Worm (Caenorhabditis elegans): ENCODE results near the gene ndx-2.

Gene ndx-2

DNA sequence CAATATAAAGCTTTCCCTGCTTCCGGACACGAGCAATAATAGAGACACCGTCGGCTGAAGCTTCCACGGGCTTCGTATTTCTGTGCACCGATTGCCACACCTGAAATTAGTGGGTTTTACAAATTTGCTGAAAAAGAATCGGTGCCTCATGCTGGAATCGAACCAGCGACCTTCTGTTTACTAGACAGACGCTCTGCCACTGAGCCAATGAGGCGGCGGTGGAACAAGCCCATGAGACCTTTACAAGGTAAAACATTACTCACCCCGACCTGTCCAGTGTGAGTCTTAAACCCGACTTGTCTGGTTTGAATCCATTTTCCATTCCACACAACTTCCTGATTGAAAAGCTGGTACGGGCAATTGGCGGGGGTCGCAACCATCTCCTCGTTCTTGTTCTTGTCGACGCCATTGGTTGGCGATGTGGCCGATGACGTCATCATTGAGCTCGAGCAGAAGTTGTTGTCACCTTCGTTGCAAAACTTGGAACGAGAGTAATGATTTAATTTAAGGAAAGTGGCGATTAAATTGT is at the start of gene ndx-2:
ndx-2 (minus strand) TSS at position 479 of the 529 bp plus-strand sequence.
- TF ChIP-seq ceh-31 (tag; optimal IDR thresholded peaks at IDR 0.05) (no peak), ref-2 (tag; optimal IDR thresholded peaks at IDR 0.05) (no peak), tbx-7 (tag; optimal IDR thresholded peaks at IDR 0.05) (no peak), fkh-6 (tag; optimal IDR thresholded peaks at IDR 0.05) (no peak), Y22D7AL.16 (tag; optimal IDR thresholded peaks at IDR 0.05) (no peak), pax-1 (tag; optimal IDR thresholded peaks at IDR 0.05) (no peak), hlh-15 (tag; optimal IDR thresholded peaks at IDR 0.05) (no peak), ceh-48 (tag; optimal IDR thresholded peaks at IDR 0.05) (no peak), pat-9 (tag; optimal IDR thresholded peaks at IDR 0.05) (no peak), npax-4 (tag; optimal IDR thresholded peaks at IDR 0.05) (no peak), K09A11.1 (tag; optimal IDR thresholded peaks at IDR 0.05; ENCODE audit: insufficient read depth) (no peak), pqm-1 (tag; optimal IDR thresholded peaks at IDR 0.05) (no peak), nhr-11 (tag; optimal IDR thresholded peaks at IDR 0.05) (no peak), tbx-2 (tag; optimal IDR thresholded peaks at IDR 0.05) (no peak), C08G9.2 (tag; optimal IDR thresholded peaks at IDR 0.05) (no peak)

DNA sequence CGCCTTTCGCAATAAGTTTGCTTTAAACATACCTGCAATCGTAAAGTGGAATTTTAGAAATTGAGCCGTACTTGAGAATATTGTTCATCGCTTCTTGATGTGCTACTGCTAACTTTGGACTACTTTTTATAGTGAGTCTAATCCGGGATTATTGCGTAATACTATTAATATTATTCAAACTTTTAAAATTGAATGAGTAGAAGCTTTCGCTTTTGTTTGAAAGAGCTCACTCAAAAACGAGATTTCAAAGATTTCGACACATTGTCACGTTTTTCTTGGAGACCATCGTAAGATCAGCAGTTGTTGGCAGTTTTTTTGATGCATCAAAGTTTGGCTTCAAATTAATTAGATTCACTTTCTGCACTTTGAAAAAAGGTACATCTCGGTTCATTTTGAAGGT is 48.7 kb upstream of the ndx-2 start, which contains the start of gene srt-28:
srt-28 (minus strand) TSS at position 101 of the 400 bp plus-strand sequence.
- TF ChIP-seq unc-86 (tag; optimal IDR thresholded peaks at IDR 0.05): no peak
- TF ChIP-seq hlh-15 (tag; optimal IDR thresholded peaks at IDR 0.05): no peak
- TF ChIP-seq mec-3 (tag; optimal IDR thresholded peaks at IDR 0.05; ENCODE audit: borderline replicate concordance): no peak
- TF ChIP-seq syd-9 (tag; optimal IDR thresholded peaks at IDR 0.05): no peak
- no peak for TF ChIP-seq pag-3 (tag; optimal IDR thresholded peaks at IDR 0.05; ENCODE audit: borderline replicate concordance)
- no peak for TF ChIP-seq ama-1 (optimal IDR thresholded peaks at IDR 0.05)
- TF ChIP-seq dmd-4 (tag; optimal IDR thresholded peaks at IDR 0.05; ENCODE audit: borderline replicate concordance): no peak
- no peak for TF ChIP-seq pqm-1 (tag; optimal IDR thresholded peaks at IDR 0.05)
- no peak for TF ChIP-seq ceh-48 (tag; optimal IDR thresholded peaks at IDR 0.05)
- no peak for TF ChIP-seq ceh-2 (tag; optimal IDR thresholded peaks at IDR 0.05)
- no peak for TF ChIP-seq unc-55 (GFP tag; optimal IDR thresholded peaks at IDR 0.05)

- TF ChIP-seq elt-2 (tag; optimal IDR thresholded peaks at IDR 0.05) (peak; percentile 29), sdc-2 (tag; optimal IDR thresholded peaks at IDR 0.05) (no peak)
Measured at ce11 chrV:2711429-2711828, 46.6 kb upstream of the ndx-2 start, which contains the start of gene C24B9.3. Gene C24B9.3 (minus strand): TSS chrV:2711599.

ce11 chrV:2710192-2710591 is 45.4 kb upstream of the ndx-2 start:
- no peak for TF ChIP-seq ceh-24 (tag; optimal IDR thresholded peaks at IDR 0.05)
- TF ChIP-seq nfya-1 (tag; optimal IDR thresholded peaks at IDR 0.05): peak; percentile 54

DNA sequence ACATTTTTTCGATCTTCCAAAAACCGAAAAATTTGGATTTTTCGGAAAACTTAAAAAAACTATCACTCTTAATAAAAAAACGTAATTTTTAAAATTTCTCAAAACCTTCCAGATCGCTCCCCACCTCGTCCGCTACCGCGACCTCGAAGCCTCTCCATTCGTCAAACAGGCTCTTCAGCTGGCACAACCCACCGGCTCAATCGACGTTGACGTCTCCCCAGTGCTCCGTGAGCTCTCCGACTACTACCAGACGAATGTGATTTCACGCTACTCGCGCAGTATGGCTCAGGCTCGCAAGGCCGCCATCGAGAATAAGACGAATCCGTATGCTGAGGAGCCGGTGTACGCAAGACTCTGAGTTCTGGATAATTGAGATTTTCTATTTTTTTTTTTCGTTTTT is 41.6 kb upstream of the ndx-2 start:
- no peak for TF ChIP-seq nfya-1 (tag; optimal IDR thresholded peaks at IDR 0.05)
- no peak for TF ChIP-seq pag-3 (tag; optimal IDR thresholded peaks at IDR 0.05; ENCODE audit: borderline replicate concordance)
- TF ChIP-seq C08G9.2 (tag; optimal IDR thresholded peaks at IDR 0.05): no peak
- no peak for TF ChIP-seq fax-1 (tag; optimal IDR thresholded peaks at IDR 0.05)
- TF ChIP-seq nhr-11 (tag; optimal IDR thresholded peaks at IDR 0.05): no peak
- no peak for TF ChIP-seq odd-2 (tag; optimal IDR thresholded peaks at IDR 0.05)
- no peak for TF ChIP-seq unc-3 (GFP tag; conservative IDR thresholded peaks at IDR 0.05)
- no peak for TF ChIP-seq unc-3 (tag; optimal IDR thresholded peaks at IDR 0.05)
- no peak for TF ChIP-seq gmeb-2 (tag; optimal IDR thresholded peaks at IDR 0.05)
- TF ChIP-seq ceh-45 (GFP tag; IDR thresholded peaks at IDR 0.05): no peak
- TF ChIP-seq unc-55 (GFP tag; optimal IDR thresholded peaks at IDR 0.05): no peak
- TF ChIP-seq ceh-6 (GFP tag; optimal IDR thresholded peaks at IDR 0.05): no peak
- TF ChIP-seq lin-11 (tag; optimal IDR thresholded peaks at IDR 0.05): no peak

All from whole organism, late embryonic.